Worm (Caenorhabditis elegans) whole organism, L4 larva: ENCODE results near the gene cpi-2.
"Not testable (repeated sequence)": the region's sequence is repeated elsewhere in the genome, so short reads cannot be mapped to it uniquely, and the experiment has no call there.

Source experiments
- F37D6.2 ChIP-seq: sonication (generic microtip); optimal IDR thresholded peaks from 2 replicates; lab custom pipeline; 2016; ENCODE audit warnings: mild to moderate bottlenecking, missing genetic modification characterization, missing compliant biosample characterization
- T26A8.4 ChIP-seq: fragments of 200-800 bp; sonication (Bioruptor generic); IDR thresholded peaks from 2 replicates; pipeline ENCODE4 v1.3.6; 2022; ENCODE audit warnings: missing genetic modification characterization, missing compliant biosample characterization
- Y5F2A.4 ChIP-seq: fragments of 200-800 bp; sonication (Bioruptor generic); optimal IDR thresholded peaks from 2 replicates; lab custom pipeline; 2018; ENCODE audit warnings: mild to moderate bottlenecking, missing genetic modification characterization, missing compliant biosample characterization
- Y75B8A.6 ChIP-seq: fragments of 200-800 bp; sonication (Bioruptor generic); IDR thresholded peaks from 2 replicates; pipeline ENCODE4 v1.3.6; 2022; ENCODE audit warnings: missing genetic modification reagents, missing genetic modification characterization, missing compliant biosample characterization
- aly-2 ChIP-seq: sonication (generic microtip); optimal IDR thresholded peaks from 2 replicates; lab custom pipeline; 2018; ENCODE audit warnings: missing biosample characterization, missing genetic modification characterization
- ceh-32 ChIP-seq: sonication (generic microtip); optimal IDR thresholded peaks from 2 replicates; lab custom pipeline; 2016; ENCODE audit warnings: mild to moderate bottlenecking, missing genetic modification characterization, missing compliant biosample characterization; ENCODE audit not compliant: poor library complexity
- cey-2 ChIP-seq: sonication (generic microtip); optimal IDR thresholded peaks from 3 replicates; lab custom pipeline; 2017; ENCODE audit warnings: missing genetic modification characterization, mild to moderate bottlenecking, missing compliant biosample characterization, antibody characterized with exemption, borderline replicate concordance; ENCODE audit not compliant: insufficient read depth
- gei-8 ChIP-seq: fragments of 200-800 bp; sonication (Bioruptor generic); optimal IDR thresholded peaks from 2 replicates; lab custom pipeline; 2018; ENCODE audit warnings: mild to moderate bottlenecking, missing genetic modification characterization, missing compliant biosample characterization
- hlh-30 ChIP-seq: sonication (generic microtip); optimal IDR thresholded peaks from 2 replicates; lab custom pipeline; 2017; ENCODE audit warnings: antibody characterized with exemption, mild to moderate bottlenecking, missing genetic modification characterization, missing compliant biosample characterization; ENCODE audit not compliant: insufficient read depth
- hmg-1.1 ChIP-seq: fragments of 200-800 bp; sonication (Bioruptor generic); IDR thresholded peaks from 2 replicates; pipeline ENCODE4 v1.3.6; 2022; ENCODE audit warnings: missing genetic modification reagents, missing genetic modification characterization, missing compliant biosample characterization
- lin-29 ChIP-seq: fragments of 200-800 bp; sonication (Bioruptor generic); IDR thresholded peaks from 2 replicates; pipeline ENCODE4 v1.3.6; 2022; ENCODE audit warnings: missing genetic modification reagents, missing genetic modification characterization, missing compliant biosample characterization
- lir-3 ChIP-seq: sonication (generic microtip); optimal IDR thresholded peaks from 2 replicates; lab custom pipeline; 2016; ENCODE audit warnings: mild to moderate bottlenecking, missing genetic modification characterization, missing compliant biosample characterization
- set-16 ChIP-seq: fragments of 200-800 bp; sonication (Bioruptor generic); IDR thresholded peaks from 2 replicates; pipeline ENCODE4 v1.3.6; 2022; ENCODE audit warnings: missing genetic modification reagents, missing genetic modification characterization, missing compliant biosample characterization
- snpc-1.2 ChIP-seq: fragments of 200-800 bp; sonication (Bioruptor generic); IDR thresholded peaks from 2 replicates; pipeline ENCODE4 v1.3.6; 2022; ENCODE audit warnings: missing genetic modification reagents, missing genetic modification characterization, missing compliant biosample characterization
- tra-1 ChIP-seq: fragments of 200-800 bp; sonication (Bioruptor generic); IDR thresholded peaks from 2 replicates; pipeline ENCODE4 v1.3.6; 2022; ENCODE audit warnings: missing genetic modification reagents, missing genetic modification characterization, missing compliant biosample characterization
- unc-39 ChIP-seq: sonication (generic microtip); optimal IDR thresholded peaks from 2 replicates; lab custom pipeline; 2017; ENCODE audit warnings: missing biosample characterization, missing genetic modification characterization
- zip-2 ChIP-seq: fragments of 150-350 bp; optimal IDR thresholded peaks from 2 replicates; lab custom pipeline; 2014; ENCODE audit warnings: missing biosample characterization, missing genetic modification characterization
- ztf-7 ChIP-seq: fragments of 150-350 bp; optimal IDR thresholded peaks from 2 replicates; lab custom pipeline; 2014; ENCODE audit warnings: missing biosample characterization, missing genetic modification characterization

cpi-2 gene

DNA sequence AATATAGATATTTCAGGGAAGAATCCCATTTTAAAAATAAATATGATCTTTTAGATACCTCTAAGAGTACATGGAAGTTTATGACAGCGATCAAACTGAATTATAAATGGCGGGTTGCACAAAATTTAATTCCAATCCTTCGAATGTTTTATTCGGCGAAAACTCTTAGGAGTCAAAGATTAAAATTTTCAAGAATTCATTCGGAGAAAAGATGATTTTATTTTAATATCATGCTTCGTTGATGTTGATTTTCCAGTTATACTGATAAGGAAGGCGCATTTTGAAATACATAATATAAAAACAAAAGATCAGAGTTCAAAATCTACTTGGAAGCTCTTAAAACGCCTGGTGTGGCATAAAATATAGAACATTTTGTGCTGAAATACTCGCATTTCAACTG, 23.2 kb downstream of the cpi-2 start, which contains the start of gene srh-10:
Gene srh-10, minus strand, starts transcription at position 29 of the 400 bp plus-strand sequence.
- TF ChIP-seq lin-29 (GFP tag; lab: Robert Waterston, UW) = no peak
- no peak for TF ChIP-seq snpc-1.2 (GFP tag; lab: Robert Waterston, UW)
- TF ChIP-seq lir-3 = no peak
- TF ChIP-seq F37D6.2 (tag; lab: Kevin White, UChicago) = no peak
- no peak for TF ChIP-seq T26A8.4 (GFP tag; lab: Robert Waterston, UW)
- no peak for TF ChIP-seq gei-8
- no peak for TF ChIP-seq hmg-1.1 (GFP tag; lab: Robert Waterston, UW)
- TF ChIP-seq ceh-32 = no peak
- no peak for TF ChIP-seq zip-2 (tag; lab: Kevin White, UChicago)
- TF ChIP-seq ztf-7 (tag; lab: Kevin White, UChicago) = no peak
- TF ChIP-seq hlh-30 (tag; lab: Kevin White, UChicago) = no peak
- TF ChIP-seq Y5F2A.4 (GFP tag; lab: Kevin White, UChicago) = no peak
- no peak for TF ChIP-seq aly-2 (tag; lab: Kevin White, UChicago)
- no peak for TF ChIP-seq Y75B8A.6 (GFP tag; lab: Robert Waterston, UW)
- no peak for TF ChIP-seq unc-39
- TF ChIP-seq, all 104 proteins: peak for 0

DNA sequence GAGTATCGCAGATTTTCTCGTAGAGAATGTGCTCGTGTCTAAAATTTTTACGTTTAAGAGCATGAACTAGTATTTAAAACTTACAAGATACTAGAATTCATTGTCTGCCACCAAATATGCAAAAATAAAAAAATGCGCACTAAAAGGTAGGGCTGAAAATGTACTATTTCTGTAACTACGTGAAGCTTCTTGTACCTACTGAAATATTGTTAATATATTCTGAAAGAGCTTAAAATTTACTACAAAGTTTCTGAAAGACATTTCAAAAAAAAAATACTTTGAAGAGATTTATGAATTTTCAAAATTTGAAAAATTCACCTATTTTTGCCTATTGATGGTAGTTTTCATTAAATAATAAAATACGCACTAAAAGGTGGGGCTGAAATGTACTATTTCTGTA, 26.1 kb downstream of the cpi-2 start, which contains the start of gene fbxa-214:
Gene fbxa-214, minus strand, starts transcription at position 101 of the 400 bp plus-strand sequence.
- TF ChIP-seq gei-8; cey-2 (tag; lab: Kevin White, UChicago); hmg-1.1 (GFP tag; lab: Robert Waterston, UW): not testable (repeated sequence)

DNA sequence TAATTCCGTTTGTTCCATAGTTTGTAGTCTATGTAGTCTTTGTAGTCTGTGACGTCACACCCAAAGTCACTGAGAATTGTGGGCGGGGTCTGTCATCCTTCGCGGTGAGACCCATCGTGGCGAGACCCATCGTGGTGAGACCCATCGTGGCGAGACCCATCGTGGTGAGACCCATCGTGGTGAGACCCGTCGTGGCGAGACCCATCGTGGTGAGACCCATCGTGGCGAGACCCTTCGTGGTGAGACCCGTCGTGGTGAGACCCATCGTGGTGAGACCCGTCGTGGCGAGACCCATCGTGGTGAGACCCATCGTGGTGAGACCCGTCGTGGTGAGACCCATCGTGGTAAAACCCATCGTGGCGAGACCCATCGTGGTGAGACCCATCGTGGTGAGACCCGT, 27.7 kb downstream of the cpi-2 start:
- TF ChIP-seq set-16 (GFP tag; lab: Robert Waterston, UW) (peak; percentile 88; the same call in 1 of the 2 replicates), tra-1 (0 out of 2 replicates have a peak, but pooled peaks have one; percentile 5)
- TF ChIP-seq, all 104 proteins: peak for 2; not testable (repeated sequence) for 102

DNA sequence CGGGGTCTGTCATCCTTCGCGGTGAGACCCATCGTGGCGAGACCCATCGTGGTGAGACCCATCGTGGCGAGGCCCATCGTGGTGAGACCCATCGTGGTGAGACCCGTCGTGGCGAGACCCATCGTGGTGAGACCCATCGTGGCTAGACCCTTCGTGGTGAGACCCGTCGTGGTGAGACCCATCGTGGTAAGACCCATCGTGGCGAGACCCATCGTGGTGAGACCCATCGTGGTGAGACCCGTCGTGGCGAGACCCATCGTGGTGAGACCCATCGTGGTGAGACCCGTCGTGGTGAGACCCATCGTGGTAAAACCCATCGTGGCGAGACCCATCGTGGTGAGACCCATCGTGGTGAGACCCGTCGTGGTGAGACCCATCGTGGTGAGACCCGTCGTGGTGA, 47.7 kb downstream of the cpi-2 start:
- peak; percentile 71 for TF ChIP-seq set-16 (GFP tag; lab: Robert Waterston, UW)
